Fruit fly (Drosophila melanogaster): ENCODE results near the gene CG42827.
A peak's percentile ranks its signal among the peaks of the same experiment; 100 is the strongest.

CG42827 gene

dm6 chr3R:23346893-23347396 is 25.8 kb upstream of the CG42827 start (continued):
- TF ChIP-seq CG6808 (GFP tag; optimal IDR thresholded peaks at IDR 0.05) (peak; percentile 27), Ets21C (GFP tag; optimal IDR thresholded peaks at IDR 0.05) (no peak), Met (GFP tag; optimal IDR thresholded peaks at IDR 0.05) (peak; percentile 54), salr (GFP tag; optimal IDR thresholded peaks at IDR 0.05) (peak; percentile 1 to 70), Lpt (GFP tag; optimal IDR thresholded peaks at IDR 0.05) (peak; percentile 5), acj6 (GFP tag; optimal IDR thresholded peaks at IDR 0.05) (peak; percentile 64), Ets96B (tag; optimal IDR thresholded peaks at IDR 0.05) (peak; percentile 42), ss (GFP tag; optimal IDR thresholded peaks at IDR 0.05) (peak in 1 of 2 experiments; percentile 23), CG31627 (GFP tag; optimal IDR thresholded peaks at IDR 0.05) (peak; percentile 15), dac (GFP tag; optimal IDR thresholded peaks at IDR 0.05) (no peak), CG9139 (GFP tag; optimal IDR thresholded peaks at IDR 0.05) (no peak), CG3919 (GFP tag; optimal IDR thresholded peaks at IDR 0.05) (peak; percentile 71), Hr38 (GFP tag; optimal IDR thresholded peaks at IDR 0.05) (no peak), CG16779 (tag; optimal IDR thresholded peaks at IDR 0.05) (peak; percentile 13), eg (GFP tag; IDR thresholded peaks at IDR 0.05) (peak; percentile 70), CG10669 (GFP tag; optimal IDR thresholded peaks at IDR 0.05) (peak; percentile 29), CG6792 (GFP tag; optimal IDR thresholded peaks at IDR 0.05) (peak; percentile 61)

- no peak for TF ChIP-seq CG11294 (GFP tag; IDR thresholded peaks at IDR 0.05)
- TF ChIP-seq CG11762 (GFP tag; optimal IDR thresholded peaks at IDR 0.05; ENCODE audit: insufficient read depth) = no peak
- peak; percentile 6 for TF ChIP-seq vri (GFP tag; optimal IDR thresholded peaks at IDR 0.05)
- TF ChIP-seq cyc (GFP tag; optimal IDR thresholded peaks at IDR 0.05) = no peak
- TF ChIP-seq topi (GFP tag; optimal IDR thresholded peaks at IDR 0.05) = peak; percentile 26
- no peak for TF ChIP-seq CG9139 (GFP tag; optimal IDR thresholded peaks at IDR 0.05)
- TF ChIP-seq esn (GFP tag; optimal IDR thresholded peaks at IDR 0.05) = peak; percentile 29
- no peak for TF ChIP-seq acj6 (GFP tag; optimal IDR thresholded peaks at IDR 0.05)
- TF ChIP-seq spab (GFP tag; optimal IDR thresholded peaks at IDR 0.05) = no peak
- TF ChIP-seq CG3919 (GFP tag; optimal IDR thresholded peaks at IDR 0.05) = peak; percentile 35
- TF ChIP-seq Sox14 (GFP tag; optimal IDR thresholded peaks at IDR 0.05) = peak; percentile 11
- no peak for TF ChIP-seq Gug (GFP tag; IDR thresholded peaks at IDR 0.05)
- no peak for TF ChIP-seq CG1621 (tag; optimal IDR thresholded peaks at IDR 0.05)
- no peak for TF ChIP-seq Ets96B (tag; optimal IDR thresholded peaks at IDR 0.05)
- no peak for TF ChIP-seq fd85E (GFP tag; optimal IDR thresholded peaks at IDR 0.05)
- TF ChIP-seq CG32006 (GFP tag; optimal IDR thresholded peaks at IDR 0.05) = no peak
- no peak for TF ChIP-seq CG7368 (GFP tag; optimal IDR thresholded peaks at IDR 0.05)
- TF ChIP-seq dac (GFP tag; optimal IDR thresholded peaks at IDR 0.05) = no peak
- no peak for TF ChIP-seq CG6792 (GFP tag; optimal IDR thresholded peaks at IDR 0.05)
- no peak for TF ChIP-seq CG34406 (GFP tag; optimal IDR thresholded peaks at IDR 0.05)
- no peak for TF ChIP-seq Hr38 (GFP tag; optimal IDR thresholded peaks at IDR 0.05)
- TF ChIP-seq svp (GFP tag) = no peak
- TF ChIP-seq CG11902 (GFP tag; optimal IDR thresholded peaks at IDR 0.05) = no peak
- no peak for TF ChIP-seq CG8119 (GFP tag; IDR thresholded peaks at IDR 0.05)
- TF ChIP-seq CG10669 (GFP tag; optimal IDR thresholded peaks at IDR 0.05) = no peak
- no peak for TF ChIP-seq Ets21C (GFP tag; optimal IDR thresholded peaks at IDR 0.05)
- TF ChIP-seq Sox15 (GFP tag; optimal IDR thresholded peaks at IDR 0.05) = no peak
- TF ChIP-seq CG15336 (GFP tag; IDR thresholded peaks at IDR 0.05) = 0 out of 2 replicates have a peak, but pooled peaks have one; percentile 5
- TF ChIP-seq CG10631 (GFP tag; optimal IDR thresholded peaks at IDR 0.05) = no peak
- no peak for TF ChIP-seq CG8319 (GFP tag; optimal IDR thresholded peaks at IDR 0.05)
- no peak for TF ChIP-seq achi (GFP tag; optimal IDR thresholded peaks at IDR 0.05)
- peak; percentile 64 for TF ChIP-seq Eip78C (GFP tag)
- TF ChIP-seq Blimp-1 (GFP tag; optimal IDR thresholded peaks at IDR 0.05) = no peak
- TF ChIP-seq eg (GFP tag; IDR thresholded peaks at IDR 0.05) = no peak; the same call in 2 of the 3 replicates
- TF ChIP-seq OdsH (GFP tag; optimal IDR thresholded peaks at IDR 0.05) = no peak
- TF ChIP-seq CG16779 (tag; optimal IDR thresholded peaks at IDR 0.05) = no peak
- TF ChIP-seq CG31627 (GFP tag; optimal IDR thresholded peaks at IDR 0.05) = peak; percentile 9
- TF ChIP-seq Lpt (GFP tag; optimal IDR thresholded peaks at IDR 0.05) = no peak
- TF ChIP-seq CG3032 (tag; optimal IDR thresholded peaks at IDR 0.05) = peak; percentile 23
- TF ChIP-seq CG6163 (GFP tag; IDR thresholded peaks at IDR 0.05) = no peak
- TF ChIP-seq Smox (GFP tag; optimal IDR thresholded peaks at IDR 0.05) = peak; percentile 9
- TF ChIP-seq CG4318 (GFP tag; optimal IDR thresholded peaks at IDR 0.05) = no peak
Measured at dm6 chr3R:23347432-23348305, 25.1 kb upstream of the CG42827 start, which contains the start of gene PolE1. PolE1 (plus strand) TSS chr3R:23348128.
